Fruit fly (Drosophila melanogaster) whole organism, embryonic: ENCODE data around the gene Kah.
A peak's percentile ranks its signal among the peaks of the same experiment; 100 is the strongest.

Experiments
- BEAF-32 ChIP-seq: fragments of 200-800 bp; sonication (Bioruptor generic); optimal IDR thresholded peaks from 3 replicates; lab custom pipeline; 2017; ENCODE audit warnings: missing biosample characterization, missing genetic modification characterization, mild to moderate bottlenecking, moderate library complexity, missing genetic modification reagents
- Bgb ChIP-seq: fragments of 200-800 bp; sonication (Bioruptor generic); IDR thresholded peaks from 2 replicates; pipeline ENCODE4 v1.3.6; 2022; ENCODE audit warnings: missing biosample characterization, missing genetic modification characterization; ENCODE audit not compliant: partially characterized antibody
- CG10147 ChIP-seq: fragments of 200-800 bp; sonication (Bioruptor generic); optimal IDR thresholded peaks from 2 replicates; lab custom pipeline; 2019; ENCODE audit warnings: missing biosample characterization, mild to moderate bottlenecking, missing genetic modification characterization, moderate library complexity
- CG11398 ChIP-seq: fragments of 200-800 bp; sonication (Bioruptor generic); optimal IDR thresholded peaks from 2 replicates; lab custom pipeline; 2016; ENCODE audit warnings: missing biosample characterization, missing genetic modification characterization
- CG11456 ChIP-seq: fragments of 200-800 bp; sonication (Bioruptor generic); IDR thresholded peaks from 3 replicates; pipeline ENCODE4 v1.3.6; 2022; ENCODE audit warnings: missing biosample characterization, missing genetic modification characterization
- CG11723 ChIP-seq: fragments of 200-800 bp; sonication (Bioruptor generic); optimal IDR thresholded peaks from 2 replicates; lab custom pipeline; 2017; ENCODE audit warnings: missing biosample characterization, mild to moderate bottlenecking, missing genetic modification characterization
- CG12769 ChIP-seq: fragments of 200-800 bp; sonication (Bioruptor generic); optimal IDR thresholded peaks from 2 replicates; lab custom pipeline; 2019; ENCODE audit warnings: missing biosample characterization, mild to moderate bottlenecking, missing genetic modification characterization, moderate library complexity
- CG13894 ChIP-seq: fragments of 200-800 bp; sonication (Bioruptor generic); optimal IDR thresholded peaks from 3 replicates; lab custom pipeline; 2018; ENCODE audit warnings: missing biosample characterization, mild to moderate bottlenecking, missing genetic modification characterization, moderate library complexity
- CG14441 ChIP-seq: fragments of 200-800 bp; sonication (Bioruptor generic); IDR thresholded peaks from 2 replicates; pipeline ENCODE4 v1.3.6; 2022; ENCODE audit warnings: missing biosample characterization, missing genetic modification characterization
- CG15011 ChIP-seq: fragments of 200-800 bp; sonication (Bioruptor generic); optimal IDR thresholded peaks from 3 replicates; lab custom pipeline; 2018; ENCODE audit warnings: missing biosample characterization, mild to moderate bottlenecking, missing genetic modification characterization
- CG1647 ChIP-seq: fragments of 200-800 bp; sonication (Bioruptor generic); optimal IDR thresholded peaks from 3 replicates; lab custom pipeline; 2016; ENCODE audit warnings: missing biosample characterization, missing genetic modification characterization
- CG16815 ChIP-seq: fragments of 200-800 bp; sonication (Bioruptor generic); optimal IDR thresholded peaks from 3 replicates; lab custom pipeline; 2017; ENCODE audit warnings: missing biosample characterization, mild to moderate bottlenecking, missing genetic modification characterization
- CG18619 ChIP-seq: fragments of 200-800 bp; sonication (Bioruptor generic); optimal IDR thresholded peaks from 3 replicates; lab custom pipeline; 2017; ENCODE audit warnings: missing biosample characterization, mild to moderate bottlenecking, missing genetic modification characterization
- CG6175 ChIP-seq: fragments of 200-800 bp; sonication (Bioruptor generic); IDR thresholded peaks from 3 replicates; pipeline ENCODE4 v1.3.6; 2022; ENCODE audit warnings: missing biosample characterization, missing genetic modification characterization
- CG6254 ChIP-seq: fragments of 200-800 bp; sonication (Bioruptor generic); optimal IDR thresholded peaks from 3 replicates; lab custom pipeline; 2017; ENCODE audit warnings: mild to moderate bottlenecking, missing biosample characterization, missing genetic modification reagents, missing genetic modification characterization
- CG6765 ChIP-seq: fragments of 200-800 bp; sonication (Bioruptor generic); optimal IDR thresholded peaks from 3 replicates; lab custom pipeline; 2017; ENCODE audit warnings: missing biosample characterization, mild to moderate bottlenecking, missing genetic modification characterization
- CG6791 ChIP-seq: fragments of 200-800 bp; sonication (Bioruptor generic); IDR thresholded peaks from 3 replicates; pipeline ENCODE4 v1.3.6; 2022; ENCODE audit warnings: missing biosample characterization, missing genetic modification characterization; ENCODE audit not compliant: partially characterized antibody
- D19A ChIP-seq: fragments of 200-800 bp; optimal IDR thresholded peaks from 3 replicates; lab custom pipeline; 2019; ENCODE audit warnings: missing biosample characterization, mild to moderate bottlenecking, missing genetic modification characterization, moderate library complexity
- Dip3 ChIP-seq: fragments of 200-800 bp; sonication (Bioruptor generic); optimal IDR thresholded peaks from 3 replicates; lab custom pipeline; 2016; ENCODE audit warnings: missing biosample characterization, missing genetic modification characterization
- Doc3 ChIP-seq: fragments of 200-800 bp; sonication (Bioruptor generic); IDR thresholded peaks from 3 replicates; pipeline ENCODE4 v1.3.6; 2022; ENCODE audit warnings: missing biosample characterization, missing genetic modification characterization; ENCODE audit not compliant: partially characterized antibody
- Drgx ChIP-seq: fragments of 200-800 bp; sonication (Bioruptor generic); IDR thresholded peaks from 2 replicates; pipeline ENCODE4 v1.3.6; 2022; ENCODE audit warnings: missing biosample characterization, missing genetic modification characterization
- HHEX ChIP-seq: fragments of 200-800 bp; sonication (Bioruptor generic); optimal IDR thresholded peaks from 3 replicates; lab custom pipeline; 2017; ENCODE audit warnings: missing biosample characterization, mild to moderate bottlenecking, missing genetic modification characterization, missing genetic modification reagents
- Med ChIP-seq: fragments of 200-800 bp; sonication (Bioruptor generic); peaks from one replicate; lab custom pipeline; 2016; ENCODE audit warnings: missing biosample characterization, missing genetic modification characterization, mild to moderate bottlenecking, inconsistent platforms, moderate library complexity
- Scr ChIP-seq: fragments of 200-800 bp; sonication (Bioruptor generic); IDR thresholded peaks from 2 replicates; pipeline ENCODE4 v1.3.6; 2022; ENCODE audit warnings: missing biosample characterization, missing genetic modification characterization; ENCODE audit not compliant: partially characterized antibody
- Sry-β ChIP-seq: fragments of 200-800 bp; sonication (Bioruptor generic); optimal IDR thresholded peaks from 2 replicates; lab custom pipeline; 2018; ENCODE audit warnings: missing biosample characterization, mild to moderate bottlenecking, missing genetic modification characterization, moderate library complexity
- Sry-δ ChIP-seq: fragments of 200-800 bp; sonication (Bioruptor generic); optimal IDR thresholded peaks from 2 replicates; lab custom pipeline; 2016; ENCODE audit warnings: missing biosample characterization, missing genetic modification characterization
- Taf1 ChIP-seq: fragments of 200-800 bp; sonication (Bioruptor generic); IDR thresholded peaks from 2 replicates; pipeline ENCODE4 v1.3.6; 2022; ENCODE audit warnings: missing biosample characterization, missing genetic modification characterization
- abd-A ChIP-seq: fragments of 200-800 bp; sonication (Bioruptor generic); optimal IDR thresholded peaks from 3 replicates; lab custom pipeline; 2019; ENCODE audit warnings: missing biosample characterization, mild to moderate bottlenecking, missing genetic modification characterization, moderate library complexity
- bbx ChIP-seq: fragments of 200-800 bp; sonication (Bioruptor generic); IDR thresholded peaks from 2 replicates; pipeline ENCODE4 v1.3.6; 2022; ENCODE audit warnings: missing biosample characterization, missing genetic modification characterization; ENCODE audit not compliant: partially characterized antibody
- cg ChIP-seq: fragments of 200-800 bp; sonication (Bioruptor generic); optimal IDR thresholded peaks from 3 replicates; lab custom pipeline; 2019; ENCODE audit warnings: missing biosample characterization, mild to moderate bottlenecking, missing genetic modification characterization, moderate library complexity
- chm ChIP-seq: fragments of 200-800 bp; sonication (Bioruptor generic); IDR thresholded peaks from 2 replicates; pipeline ENCODE4 v1.3.6; 2022; ENCODE audit warnings: missing biosample characterization, missing genetic modification characterization
- ci ChIP-seq: fragments of 200-800 bp; sonication (Bioruptor generic); IDR thresholded peaks from 3 replicates; pipeline ENCODE4 v1.3.6; 2022; ENCODE audit warnings: missing biosample characterization, missing genetic modification characterization
- corto ChIP-seq: fragments of 200-800 bp; sonication (Bioruptor generic); optimal IDR thresholded peaks from 2 replicates; lab custom pipeline; 2016; ENCODE audit warnings: missing biosample characterization, mild to moderate bottlenecking, missing genetic modification characterization, moderate library complexity
- crol ChIP-seq: fragments of 200-800 bp; sonication (Bioruptor generic); IDR thresholded peaks from 2 replicates; pipeline ENCODE4 v1.3.6; 2022; ENCODE audit warnings: missing biosample characterization, missing genetic modification characterization
- eve ChIP-seq, 2 experiments: fragments of >200 bp; optimal IDR thresholded peaks; 2 replicates each; lab custom pipeline; 2017; ENCODE audit warnings: missing biosample characterization in 2 of 2, missing genetic modification characterization in 2 of 2
- gfzf ChIP-seq: fragments of 200-800 bp; sonication (Bioruptor generic); optimal IDR thresholded peaks from 2 replicates; lab custom pipeline; 2016; ENCODE audit warnings: missing biosample characterization, mild to moderate bottlenecking, missing genetic modification characterization, moderate library complexity
- kni ChIP-seq: fragments of 200-800 bp; sonication (Bioruptor generic); optimal IDR thresholded peaks from 3 replicates; lab custom pipeline; 2017; ENCODE audit warnings: mild to moderate bottlenecking, missing biosample characterization, missing genetic modification reagents, missing genetic modification characterization
- lbe ChIP-seq: fragments of 200-800 bp; sonication (Bioruptor generic); optimal IDR thresholded peaks from 2 replicates; lab custom pipeline; 2016; ENCODE audit warnings: missing biosample characterization, mild to moderate bottlenecking, missing genetic modification characterization
- nom ChIP-seq: fragments of 200-800 bp; sonication (Bioruptor generic); optimal IDR thresholded peaks from 2 replicates; lab custom pipeline; 2017; ENCODE audit warnings: missing biosample characterization, missing genetic modification characterization, mild to moderate bottlenecking, moderate library complexity, missing genetic modification reagents
- otp ChIP-seq: fragments of 200-800 bp; sonication (Bioruptor generic); IDR thresholded peaks from 3 replicates; pipeline ENCODE4, ENCODE4 v1.3.6; 2022; ENCODE audit warnings: missing biosample characterization, missing genetic modification characterization
- psq ChIP-seq: fragments of 200-800 bp; sonication (Bioruptor generic); optimal IDR thresholded peaks from 2 replicates; lab custom pipeline; 2017; ENCODE audit warnings: missing biosample characterization, missing genetic modification characterization
- sens ChIP-seq: fragments of 200-800 bp; sonication (Bioruptor generic); peaks from one replicate; lab custom pipeline; 2016; ENCODE audit warnings: missing biosample characterization, missing genetic modification characterization
- sima ChIP-seq: fragments of 200-800 bp; sonication (Bioruptor generic); optimal IDR thresholded peaks from 2 replicates; lab custom pipeline; 2016; ENCODE audit warnings: missing biosample characterization, missing genetic modification characterization
- stwl ChIP-seq: fragments of 200-800 bp; sonication (Bioruptor generic); optimal IDR thresholded peaks from 3 replicates; lab custom pipeline; 2018; ENCODE audit warnings: missing biosample characterization, mild to moderate bottlenecking, missing genetic modification characterization, moderate library complexity
- vnd ChIP-seq: fragments of 200-800 bp; sonication (Bioruptor generic); IDR thresholded peaks from 3 replicates; pipeline ENCODE4 v1.3.6; 2022; ENCODE audit warnings: missing biosample characterization, missing genetic modification characterization; ENCODE audit not compliant: partially characterized antibody
- vvl ChIP-seq: fragments of 200-800 bp; sonication (Bioruptor generic); IDR thresholded peaks from 2 replicates; pipeline ENCODE4 v1.3.6; 2022; ENCODE audit warnings: missing biosample characterization, missing genetic modification characterization
- z ChIP-seq: fragments of 200-800 bp; sonication (Bioruptor generic); IDR thresholded peaks from 3 replicates; pipeline ENCODE4 v1.3.6; 2022; ENCODE audit warnings: missing biosample characterization, missing genetic modification characterization

The Kah gene

dm6 chr3L:550082-550827, 38.8 kb downstream of the Kah start:
- TF ChIP-seq BEAF-32 (GFP tag; lab: Kevin White, UChicago): peak; percentile 51
- TF ChIP-seq CG15011 (GFP tag; lab: Kevin White, UChicago): no peak
- TF ChIP-seq CG6791 (GFP tag; lab: Robert Waterston, UW): peak; percentile 33; the same call in 1 of the 3 replicates
- 0 out of 3 replicates have a peak, but pooled peaks have one; percentile 42 for TF ChIP-seq ci (GFP tag; lab: Robert Waterston, UW)
- TF ChIP-seq stwl (tag; lab: Kevin White, UChicago): peak; percentile 8
- 0 out of 2 replicates have a peak, but pooled peaks have one; percentile 15 for TF ChIP-seq vvl (GFP tag; lab: Robert Waterston, UW)
- TF ChIP-seq sens (GFP tag; lab: Kevin White, UChicago): peak; percentile 81
- TF ChIP-seq CG10147: no peak
- peak; percentile 71 for TF ChIP-seq Med (GFP tag; lab: Kevin White, UChicago)
- 0 out of 3 replicates have a peak, but pooled peaks have one; percentile 43 for TF ChIP-seq Doc3
- TF ChIP-seq abd-A (tag; lab: Kevin White, UChicago): peak; percentile 50
- TF ChIP-seq otp (GFP tag; lab: Robert Waterston, UW): 0 out of 3 replicates have a peak, but pooled peaks have one; percentile 28
- no peak for TF ChIP-seq Bgb (GFP tag; lab: Robert Waterston, UW)
- peak; percentile 43 for TF ChIP-seq Sry-δ (GFP tag; lab: Kevin White, UChicago)
- peak; percentile 30 for TF ChIP-seq lbe
- TF ChIP-seq bbx (GFP tag; lab: Robert Waterston, UW): peak; percentile 52
- TF ChIP-seq HHEX (GFP tag; lab: Kevin White, UChicago): peak; percentile 18
- peak; percentile 28 for TF ChIP-seq nom (GFP tag; lab: Kevin White, UChicago)
- no peak for TF ChIP-seq CG14441
- peak; percentile 23 for TF ChIP-seq CG6765 (GFP tag; lab: Kevin White, UChicago)
- no peak for TF ChIP-seq Taf1
- 0 out of 3 replicates have a peak, but pooled peaks have one; percentile 42 for TF ChIP-seq vnd (GFP tag; lab: Robert Waterston, UW)
- TF ChIP-seq cg (GFP tag; lab: Kevin White, UChicago): peak; percentile 26
- peak; percentile 42; the same call in 1 of the 2 replicates for TF ChIP-seq Scr (GFP tag; lab: Robert Waterston, UW)
- TF ChIP-seq eve (GFP tag; optimal IDR thresholded peaks at IDR 0.05; lab: Kevin White, UChicago): peak in 1 of 2 experiments; percentile 41
- TF ChIP-seq CG11456 (GFP tag; lab: Robert Waterston, UW): 0 out of 3 replicates have a peak, but pooled peaks have one; percentile 28
- TF ChIP-seq CG11723: no peak
- no peak for TF ChIP-seq z
- TF ChIP-seq Drgx (GFP tag; lab: Robert Waterston, UW): peak; percentile 32; the same call in 1 of the 2 replicates
- no peak for TF ChIP-seq CG18619 (GFP tag; lab: Kevin White, UChicago)
- no peak for TF ChIP-seq CG11398 (GFP tag; lab: Kevin White, UChicago)
- peak; percentile 36 for TF ChIP-seq psq
- TF ChIP-seq crol (GFP tag; lab: Robert Waterston, UW): peak; percentile 57
- no peak for TF ChIP-seq CG16815 (GFP tag; lab: Kevin White, UChicago)
- TF ChIP-seq Dip3 (GFP tag; lab: Kevin White, UChicago): no peak
- 0 out of 3 replicates have a peak, but pooled peaks have one; percentile 18 for TF ChIP-seq CG6175
- TF ChIP-seq chm (GFP tag; lab: Robert Waterston, UW): no peak
- TF ChIP-seq gfzf (GFP tag; lab: Kevin White, UChicago): no peak
- peak; percentile 91 for TF ChIP-seq kni (GFP tag; lab: Kevin White, UChicago)
- peak; percentile 53 for TF ChIP-seq CG13894 (tag; lab: Kevin White, UChicago)
- TF ChIP-seq corto (GFP tag; lab: Kevin White, UChicago): peak; percentile 32
- TF ChIP-seq CG6254: peak; percentile 93
- TF ChIP-seq Sry-β (GFP tag; lab: Kevin White, UChicago): peak; percentile 64
- peak; percentile 6 for TF ChIP-seq CG1647 (GFP tag; lab: Kevin White, UChicago)
- TF ChIP-seq CG12769: peak; percentile 39
- peak; percentile 53 for TF ChIP-seq D19A
- no peak for TF ChIP-seq sima (GFP tag; lab: Kevin White, UChicago)
